Worm (Caenorhabditis elegans): ENCODE measurements around the gene madf-11.
"Not testable (repeated sequence)": the region's sequence is repeated elsewhere in the genome, so short reads cannot be mapped to it uniquely, and the experiment has no call there.

DNA sequence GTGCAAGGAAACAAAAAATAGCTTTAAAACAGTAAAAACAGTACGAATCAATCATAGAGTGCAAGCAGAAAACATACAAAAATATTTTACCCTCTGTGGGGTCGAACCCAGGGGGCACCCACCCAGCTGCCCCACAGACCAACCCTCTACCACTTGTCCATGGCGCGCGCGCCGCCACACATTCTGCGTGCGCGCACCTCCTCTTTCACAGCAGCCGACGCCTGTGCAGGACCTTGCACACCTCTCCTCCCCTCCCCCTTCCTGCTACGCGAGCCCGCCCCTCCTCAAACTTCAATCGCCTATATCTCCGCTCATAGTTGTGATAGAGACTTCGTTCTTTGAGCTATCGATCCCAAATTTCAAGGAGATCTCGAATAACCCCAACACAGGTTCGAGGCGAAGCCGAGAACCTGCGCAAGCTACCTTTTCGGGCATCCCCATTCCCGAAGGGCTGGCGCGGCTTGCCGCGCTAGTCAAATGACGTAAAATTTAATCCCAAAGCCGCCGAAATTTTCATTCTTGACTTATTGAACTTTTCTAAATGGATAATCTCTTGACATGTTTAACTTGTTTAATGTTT, 34.1 kb upstream of the madf-11 start:
- not testable (repeated sequence) for TF ChIP-seq nhr-11 (tag; optimal IDR thresholded peaks at IDR 0.05); ztf-1 (GFP tag; conservative IDR thresholded peaks at IDR 0.05); dmd-4 (tag; optimal IDR thresholded peaks at IDR 0.05); nhr-12 (tag; optimal IDR thresholded peaks at IDR 0.05); mbf-1 (tag; optimal IDR thresholded peaks at IDR 0.05); nhr-10 (tag; optimal IDR thresholded peaks at IDR 0.05); elt-1 (tag; optimal IDR thresholded peaks at IDR 0.05)

Data from whole organism, L2 larva.